Worm (Caenorhabditis elegans) whole organism, L1 larva: ENCODE data around the gene snt-1.

ENCODE experiments used
- F16B12.6 ChIP-seq: fragments of 150-350 bp; optimal IDR thresholded peaks from 2 replicates; lab custom pipeline; 2014; ENCODE audit warnings: missing biosample characterization, missing genetic modification characterization
- Y116A8C.19 ChIP-seq: sonication (generic microtip); optimal IDR thresholded peaks from 2 replicates; lab custom pipeline; 2016; ENCODE audit warnings: missing compliant biosample characterization, missing genetic modification characterization, borderline replicate concordance
- aha-1 ChIP-seq: fragments of 150-350 bp; optimal IDR thresholded peaks from 2 replicates; lab custom pipeline; 2014; ENCODE audit warnings: missing biosample characterization, missing genetic modification characterization
- aly-2 ChIP-seq: fragments of 150-350 bp; optimal IDR thresholded peaks from 2 replicates; lab custom pipeline; 2014; ENCODE audit warnings: missing biosample characterization, missing genetic modification characterization
- ama-1 ChIP-seq: fragments of 150-350 bp; optimal IDR thresholded peaks from 2 replicates; lab custom pipeline; 2014
- ceh-63 ChIP-seq: fragments of 200-800 bp; sonication (Bioruptor generic); optimal IDR thresholded peaks from 2 replicates; lab custom pipeline; 2018; ENCODE audit warnings: mild to moderate bottlenecking, missing genetic modification characterization, missing compliant biosample characterization
- ces-1 ChIP-seq: fragments of 150-350 bp; optimal IDR thresholded peaks from 2 replicates; lab custom pipeline; 2014; ENCODE audit warnings: missing biosample characterization, missing genetic modification reagents, missing genetic modification characterization
- dpl-1 ChIP-seq, 3 experiments: fragments of 150-350 bp in 2 of 3; sonication (generic microtip) in 1 of 3; optimal IDR thresholded peaks; 2 replicates each; lab custom pipeline; 2014 to 2017; ENCODE audit warnings: missing biosample characterization in 3 of 3, missing genetic modification characterization in 3 of 3, missing genetic modification reagents in 3 of 3
- efl-1 ChIP-seq, 4 experiments: fragments of 150-350 bp; optimal IDR thresholded peaks in 3 of 4; peaks in 1 of 4; 1 replicate in 1 of 4; 2 replicates in 3 of 4; lab custom pipeline; 2014; ENCODE audit warnings: missing biosample characterization in 2 of 4, missing genetic modification characterization in 2 of 4, missing genetic modification reagents in 2 of 4
- egl-13 ChIP-seq: sonication (generic microtip); optimal IDR thresholded peaks from 2 replicates; lab custom pipeline; 2016; ENCODE audit warnings: missing genotype, missing genetic modification reagents, missing genetic modification characterization, missing compliant biosample characterization
- egl-27 ChIP-seq, 2 experiments: fragments of 150-350 bp in 1 of 2; sonication (generic microtip); optimal IDR thresholded peaks; 3 replicates each; lab custom pipeline; 2017 to 2018; ENCODE audit warnings: missing biosample characterization in 2 of 2, missing genetic modification characterization in 2 of 2, missing genetic modification reagents in 2 of 2
- elt-2 ChIP-seq: sonication (generic microtip); optimal IDR thresholded peaks from 2 replicates; lab custom pipeline; 2016; ENCODE audit warnings: missing genetic modification characterization, mild to moderate bottlenecking, inconsistent platforms, missing compliant biosample characterization, missing genetic modification reagents
- elt-3 ChIP-seq, 6 experiments: fragments of 150-350 bp in 1 of 6; sonication (generic microtip); optimal IDR thresholded peaks; 2 replicates each; lab custom pipeline; 2017 to 2018; ENCODE audit warnings: missing biosample characterization in 6 of 6, missing genetic modification characterization in 6 of 6, inconsistent platforms in 1 of 6
- grh-1 ChIP-seq: fragments of 200-800 bp; sonication (Bioruptor generic); IDR thresholded peaks from 2 replicates; pipeline ENCODE4 v1.3.6; 2022; ENCODE audit warnings: missing genetic modification reagents, missing genetic modification characterization, missing compliant biosample characterization
- hlh-17 ChIP-seq: fragments of 200-800 bp; sonication (Bioruptor generic); optimal IDR thresholded peaks from 2 replicates; lab custom pipeline; 2018; ENCODE audit warnings: missing genetic modification characterization, mild to moderate bottlenecking, missing compliant biosample characterization, moderate library complexity, borderline replicate concordance
- hpl-2 ChIP-seq: fragments of 150-350 bp; optimal IDR thresholded peaks from 2 replicates; lab custom pipeline; 2014; ENCODE audit warnings: missing biosample characterization, missing genetic modification reagents, missing genetic modification characterization
- irx-1 ChIP-seq: sonication (generic microtip); optimal IDR thresholded peaks from 2 replicates; lab custom pipeline; 2016; ENCODE audit warnings: missing genetic modification characterization, missing compliant biosample characterization
- jun-1 ChIP-seq: fragments of 150-350 bp; optimal IDR thresholded peaks from 2 replicates; lab custom pipeline; 2014; ENCODE audit warnings: missing biosample characterization, missing genetic modification reagents, missing genetic modification characterization
- lin-14 ChIP-seq: fragments of 200-800 bp; sonication (Bioruptor generic); optimal IDR thresholded peaks from 2 replicates; lab custom pipeline; 2018; ENCODE audit warnings: mild to moderate bottlenecking, missing genetic modification characterization, moderate library complexity, missing compliant biosample characterization
- lin-35 ChIP-seq, 2 experiments: fragments of 150-350 bp; optimal IDR thresholded peaks; 2 replicates each; lab custom pipeline; 2014; ENCODE audit warnings: missing biosample characterization in 2 of 2, missing genetic modification characterization in 2 of 2, missing genetic modification reagents in 2 of 2
- lin-39 ChIP-seq: fragments of 150-350 bp; optimal IDR thresholded peaks from 2 replicates; lab custom pipeline; 2014; ENCODE audit warnings: missing biosample characterization, missing genetic modification reagents, missing genetic modification characterization
- lsy-2 ChIP-seq, 2 experiments: fragments of 150-350 bp; optimal IDR thresholded peaks; 2 replicates each; lab custom pipeline; 2014; ENCODE audit warnings: missing biosample characterization in 2 of 2, missing genetic modification characterization in 2 of 2
- mdl-1 ChIP-seq, 2 experiments: fragments of 150-350 bp; optimal IDR thresholded peaks; 2 replicates each; lab custom pipeline; 2014 to 2017; ENCODE audit warnings: missing biosample characterization in 2 of 2, missing genetic modification characterization in 2 of 2, inconsistent platforms in 1 of 2
- mef-2 ChIP-seq: fragments of 150-350 bp; optimal IDR thresholded peaks from 2 replicates; lab custom pipeline; 2014; ENCODE audit warnings: missing biosample characterization, missing genetic modification characterization
- nhr-11 ChIP-seq: fragments of 150-350 bp; optimal IDR thresholded peaks from 2 replicates; lab custom pipeline; 2014; ENCODE audit warnings: missing biosample characterization, missing genetic modification characterization
- nhr-19 ChIP-seq: fragments of 200-800 bp; sonication (Bioruptor generic); conservative IDR thresholded peaks from 2 replicates; pipeline ENCODE4 v1.3.6; 2022; ENCODE audit warnings: missing genetic modification characterization, missing compliant biosample characterization
- nhr-20 ChIP-seq: sonication (generic microtip); optimal IDR thresholded peaks from 2 replicates; lab custom pipeline; 2016; ENCODE audit warnings: mild to moderate bottlenecking, missing genetic modification characterization, missing compliant biosample characterization
- nhr-237 ChIP-seq: fragments of 150-350 bp; optimal IDR thresholded peaks from 2 replicates; lab custom pipeline; 2014; ENCODE audit warnings: missing biosample characterization, missing genetic modification characterization
- nhr-76 ChIP-seq: sonication (generic microtip); optimal IDR thresholded peaks from 2 replicates; lab custom pipeline; 2017; ENCODE audit warnings: missing biosample characterization, missing genetic modification characterization
- nhr-77 ChIP-seq: fragments of 150-350 bp; optimal IDR thresholded peaks from 2 replicates; lab custom pipeline; 2014; ENCODE audit warnings: missing biosample characterization, missing genetic modification characterization
- nhr-84 ChIP-seq: sonication (generic microtip); optimal IDR thresholded peaks from 2 replicates; lab custom pipeline; 2017; ENCODE audit warnings: missing biosample characterization, missing genetic modification characterization
- nhr-85 ChIP-seq: sonication (generic microtip); peaks from one replicate; lab custom pipeline; 2016; ENCODE audit warnings: missing genetic modification characterization, inconsistent platforms, missing compliant biosample characterization
- nhr-90 ChIP-seq: sonication (generic microtip); optimal IDR thresholded peaks from 2 replicates; lab custom pipeline; 2016; ENCODE audit warnings: mild to moderate bottlenecking, missing genetic modification characterization, missing compliant biosample characterization; ENCODE audit not compliant: poor library complexity
- pax-3 ChIP-seq: fragments of 200-800 bp; sonication (Bioruptor generic); optimal IDR thresholded peaks from 2 replicates; lab custom pipeline; 2018; ENCODE audit warnings: mild to moderate bottlenecking, missing genetic modification characterization, moderate library complexity, missing compliant biosample characterization
- pqm-1 ChIP-seq: sonication (generic microtip); optimal IDR thresholded peaks from 3 replicates; lab custom pipeline; 2017; ENCODE audit warnings: missing biosample characterization, missing genetic modification characterization
- rnt-1 ChIP-seq: sonication (generic microtip); optimal IDR thresholded peaks from 2 replicates; lab custom pipeline; 2016; ENCODE audit warnings: mild to moderate bottlenecking, missing genetic modification characterization, moderate library complexity, missing compliant biosample characterization
- skn-1 ChIP-seq: fragments of 150-350 bp; optimal IDR thresholded peaks from 2 replicates; lab custom pipeline; 2014; ENCODE audit warnings: missing biosample characterization, missing genetic modification characterization
- snpc-4 ChIP-seq: fragments of 150-350 bp; optimal IDR thresholded peaks from 2 replicates; lab custom pipeline; 2014; ENCODE audit warnings: missing biosample characterization, missing genetic modification characterization
- snu-23 ChIP-seq: sonication (generic microtip); optimal IDR thresholded peaks from 2 replicates; lab custom pipeline; 2016; ENCODE audit warnings: missing genetic modification characterization, missing compliant biosample characterization
- swsn-7 ChIP-seq: sonication (generic microtip); optimal IDR thresholded peaks from 2 replicates; lab custom pipeline; 2016; ENCODE audit warnings: missing genetic modification characterization, missing compliant biosample characterization
- tbx-2 ChIP-seq: sonication (generic microtip); optimal IDR thresholded peaks from 2 replicates; lab custom pipeline; 2016; ENCODE audit warnings: missing genetic modification characterization, missing compliant biosample characterization
- unc-130 ChIP-seq: fragments of 150-350 bp; optimal IDR thresholded peaks from 2 replicates; lab custom pipeline; 2017; ENCODE audit warnings: missing biosample characterization, missing genetic modification characterization, inconsistent platforms
- unc-30 ChIP-seq: sonication (generic microtip); optimal IDR thresholded peaks from 2 replicates; lab custom pipeline; 2017; ENCODE audit warnings: missing biosample characterization, missing genetic modification characterization
- unc-62 ChIP-seq: fragments of 150-350 bp; optimal IDR thresholded peaks from 2 replicates; lab custom pipeline; 2014; ENCODE audit warnings: missing biosample characterization, missing genetic modification reagents, missing genetic modification characterization
- unc-98 ChIP-seq: fragments of 200-800 bp; sonication (Bioruptor generic); IDR thresholded peaks from 2 replicates; pipeline ENCODE4 v1.3.6; 2022; ENCODE audit warnings: missing genetic modification characterization, missing compliant biosample characterization
- xbp-1 ChIP-seq: sonication (generic microtip); optimal IDR thresholded peaks from 2 replicates; lab custom pipeline; 2016; ENCODE audit warnings: missing genetic modification characterization, missing compliant biosample characterization
- zag-1 ChIP-seq: fragments of 150-350 bp; optimal IDR thresholded peaks from 2 replicates; lab custom pipeline; 2014; ENCODE audit warnings: missing biosample characterization, missing genetic modification characterization
- zip-4 ChIP-seq: fragments of 200-800 bp; sonication (Bioruptor generic); optimal IDR thresholded peaks from 2 replicates; lab custom pipeline; 2018; ENCODE audit warnings: mild to moderate bottlenecking, missing genetic modification characterization, moderate library complexity, missing compliant biosample characterization
- ztf-11 ChIP-seq, 2 experiments: sonication (generic microtip); optimal IDR thresholded peaks; 2 replicates each; lab custom pipeline; 2016 to 2017; ENCODE audit warnings: missing genetic modification characterization in 2 of 2, missing biosample characterization in 1 of 2, missing compliant biosample characterization in 1 of 2
- ztf-4 ChIP-seq: fragments of 150-350 bp; optimal IDR thresholded peaks from 2 replicates; lab custom pipeline; 2014; ENCODE audit warnings: missing biosample characterization, missing genetic modification characterization

The snt-1 gene

ce11 chrII:6842009-6842408 is 31.2 kb downstream of the snt-1 start:
- TF ChIP-seq efl-1 (optimal IDR thresholded peaks at IDR 0.05; lab: Kevin White, UChicago): no peak
- no peak for TF ChIP-seq efl-1 (GFP tag; optimal IDR thresholded peaks at IDR 0.05 in 1 of 2; lab: Kevin White, UChicago)
- TF ChIP-seq Y116A8C.19 (tag; lab: Kevin White, UChicago): no peak
- TF ChIP-seq unc-30 (tag; lab: Kevin White, UChicago): no peak
- no peak for TF ChIP-seq egl-13
- no peak for TF ChIP-seq nhr-90 (tag; lab: Kevin White, UChicago)
- TF ChIP-seq mdl-1 (tag; optimal IDR thresholded peaks at IDR 0.05; lab: Kevin White, UChicago): no peak
- TF ChIP-seq tbx-2: no peak

- peak in 5 of 6 experiments; percentile 72 to 99 (median 89) for TF ChIP-seq elt-3 (tag; optimal IDR thresholded peaks at IDR 0.05; lab: Kevin White, UChicago)
- peak in 1 of 2 experiments; percentile 69 for TF ChIP-seq lin-35 (GFP tag; optimal IDR thresholded peaks at IDR 0.05; lab: Kevin White, UChicago)
- TF ChIP-seq unc-98 (GFP tag; lab: Robert Waterston, UW): no peak
- no peak for TF ChIP-seq aly-2
- peak; percentile 99 for TF ChIP-seq nhr-85
- peak; percentile 40 for TF ChIP-seq ztf-4 (tag; lab: Kevin White, UChicago)
- TF ChIP-seq jun-1: peak; percentile 73
- peak; percentile 20 for TF ChIP-seq pax-3
- TF ChIP-seq ama-1 (lab: Kevin White, UChicago): no peak
- TF ChIP-seq mdl-1 (tag; optimal IDR thresholded peaks at IDR 0.05; lab: Kevin White, UChicago): peak in 1 of 2 experiments; percentile 78
- TF ChIP-seq lin-14: peak; percentile 95
- no peak for TF ChIP-seq ztf-11 (tag; optimal IDR thresholded peaks at IDR 0.05; lab: Kevin White, UChicago)
- no peak for TF ChIP-seq aha-1 (tag; lab: Kevin White, UChicago)
- TF ChIP-seq unc-30 (tag; lab: Kevin White, UChicago): no peak
- TF ChIP-seq nhr-11: no peak
- TF ChIP-seq mef-2 (tag; lab: Kevin White, UChicago): no peak
- TF ChIP-seq ces-1: no peak
- TF ChIP-seq swsn-7 (tag; lab: Kevin White, UChicago): peak; percentile 30
- no peak for TF ChIP-seq F16B12.6 (tag; lab: Kevin White, UChicago)
- TF ChIP-seq xbp-1 (tag; lab: Kevin White, UChicago): peak; percentile 8
- TF ChIP-seq nhr-84: no peak
- peak; percentile 70 for TF ChIP-seq pqm-1 (tag; lab: Kevin White, UChicago)
- TF ChIP-seq grh-1 (GFP tag; lab: Robert Waterston, UW): peak; percentile 53; the same call in 1 of the 2 replicates
- peak; percentile 83 for TF ChIP-seq snu-23 (GFP tag; lab: Kevin White, UChicago)
- peak; percentile 35 for TF ChIP-seq skn-1 (tag; lab: Kevin White, UChicago)
- TF ChIP-seq lin-39 (tag; lab: Kevin White, UChicago): no peak
- TF ChIP-seq ceh-63 (GFP tag; lab: Kevin White, UChicago): no peak
- TF ChIP-seq nhr-76 (tag; lab: Kevin White, UChicago): no peak
- TF ChIP-seq dpl-1 (GFP tag; optimal IDR thresholded peaks at IDR 0.05; lab: Kevin White, UChicago): peak in 1 of 3 experiments; percentile 5
- TF ChIP-seq nhr-20 (tag; lab: Kevin White, UChicago): peak; percentile 94
- TF ChIP-seq hpl-2: no peak
- no peak for TF ChIP-seq snpc-4 (tag; lab: Kevin White, UChicago)
- TF ChIP-seq lsy-2 (tag; optimal IDR thresholded peaks at IDR 0.05; lab: Kevin White, UChicago): peak; percentile 64 to 68
- TF ChIP-seq hlh-17 (GFP tag; lab: Kevin White, UChicago): no peak
- TF ChIP-seq nhr-19 (GFP tag; lab: Robert Waterston, UW): peak; percentile 71
- TF ChIP-seq unc-130 (tag; lab: Kevin White, UChicago): no peak
- peak; percentile 26 for TF ChIP-seq nhr-77 (tag; lab: Kevin White, UChicago)
- TF ChIP-seq zip-4 (GFP tag; lab: Kevin White, UChicago): no peak
- peak in 1 of 2 experiments; percentile 28 for TF ChIP-seq efl-1 (optimal IDR thresholded peaks at IDR 0.05; lab: Kevin White, UChicago)
- TF ChIP-seq efl-1 (GFP tag; optimal IDR thresholded peaks at IDR 0.05 in 1 of 2; lab: Kevin White, UChicago): peak in 1 of 2 experiments; percentile 90
- no peak for TF ChIP-seq zag-1 (tag; lab: Kevin White, UChicago)
- TF ChIP-seq rnt-1 (tag; lab: Kevin White, UChicago): peak; percentile 43
- peak; percentile 86 for TF ChIP-seq nhr-90 (tag; lab: Kevin White, UChicago)
- TF ChIP-seq unc-62 (GFP tag; lab: Kevin White, UChicago): no peak
- peak; percentile 98 for TF ChIP-seq elt-2 (tag; lab: Kevin White, UChicago)
- TF ChIP-seq nhr-237 (tag; lab: Kevin White, UChicago): no peak
- no peak for TF ChIP-seq irx-1 (tag; lab: Kevin White, UChicago)
- peak; percentile 98 to 99 for TF ChIP-seq egl-27 (tag; optimal IDR thresholded peaks at IDR 0.05; lab: Kevin White, UChicago)
Measured at ce11 chrII:6842651-6843118, 31.9 kb downstream of the snt-1 start.
